Worm (Caenorhabditis elegans): Measurements from ENCODE around the gene sre-39.

DNA sequence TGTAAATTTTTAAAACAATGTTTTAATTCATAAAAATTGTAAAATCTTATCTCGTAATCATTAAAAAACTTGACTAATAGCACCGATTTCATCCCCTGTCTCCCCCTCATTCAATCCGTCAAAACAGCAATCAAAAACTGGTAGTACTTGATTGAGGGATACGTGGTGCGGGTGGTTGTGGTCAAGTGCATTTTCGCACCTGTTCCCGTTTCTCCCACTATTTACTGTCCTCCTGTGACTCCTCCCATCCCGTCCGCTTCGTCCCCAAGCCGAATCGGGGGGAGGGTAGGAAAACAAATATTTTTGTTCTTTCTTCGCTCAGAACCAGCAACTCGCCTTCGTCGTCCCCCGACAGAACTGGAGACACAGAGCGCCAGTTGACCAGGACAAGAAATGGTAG lies 38.3 kb upstream of the sre-39 start, which contains the start of gene lgc-27:
- TF ChIP-seq hlh-6 (tag; optimal IDR thresholded peaks at IDR 0.05), result no peak
- TF ChIP-seq ets-4 (tag; optimal IDR thresholded peaks at IDR 0.05), result no peak
